Worm (Caenorhabditis elegans) whole organism, L1 larva: Measurements from ENCODE around the gene dhs-9.

ENCODE experiments used
- C04F5.9 ChIP-seq: sonication (generic microtip); optimal IDR thresholded peaks from 2 replicates; lab custom pipeline; 2016; ENCODE audit warnings: missing genetic modification characterization, missing compliant biosample characterization
- F16B12.6 ChIP-seq: fragments of 150-350 bp; optimal IDR thresholded peaks from 2 replicates; lab custom pipeline; 2014; ENCODE audit warnings: missing biosample characterization, missing genetic modification characterization
- alr-1 ChIP-seq: fragments of 200-800 bp; sonication (Bioruptor generic); optimal IDR thresholded peaks from 2 replicates; lab custom pipeline; 2018; ENCODE audit warnings: borderline replicate concordance, mild to moderate bottlenecking, missing genetic modification characterization, missing compliant biosample characterization
- blmp-1 ChIP-seq: fragments of 150-350 bp; optimal IDR thresholded peaks from 2 replicates; lab custom pipeline; 2014; ENCODE audit warnings: missing biosample characterization, missing genetic modification characterization
- ceh-8 ChIP-seq: fragments of 200-800 bp; sonication (Bioruptor generic); optimal IDR thresholded peaks from 2 replicates; lab custom pipeline; 2018; ENCODE audit warnings: mild to moderate bottlenecking, missing genetic modification characterization, moderate library complexity, missing compliant biosample characterization
- ceh-82 ChIP-seq, 3 experiments: fragments of 150-350 bp in 1 of 3; sonication (generic microtip) in 2 of 3; optimal IDR thresholded peaks; 2 replicates each; lab custom pipeline; 2014 to 2017; ENCODE audit warnings: missing biosample characterization in 3 of 3, missing genetic modification characterization in 3 of 3
- ceh-90 ChIP-seq: sonication (generic microtip); optimal IDR thresholded peaks from 2 replicates; lab custom pipeline; 2016; ENCODE audit warnings: missing genetic modification characterization, missing compliant biosample characterization
- ces-1 ChIP-seq: fragments of 150-350 bp; optimal IDR thresholded peaks from 2 replicates; lab custom pipeline; 2014; ENCODE audit warnings: missing biosample characterization, missing genetic modification reagents, missing genetic modification characterization
- dpl-1 ChIP-seq, 3 experiments: fragments of 150-350 bp in 2 of 3; sonication (generic microtip) in 1 of 3; optimal IDR thresholded peaks; 2 replicates each; lab custom pipeline; 2014 to 2017; ENCODE audit warnings: missing biosample characterization in 3 of 3, missing genetic modification characterization in 3 of 3, missing genetic modification reagents in 3 of 3
- dsc-1 ChIP-seq: sonication (generic microtip); optimal IDR thresholded peaks from 2 replicates; lab custom pipeline; 2016; ENCODE audit warnings: mild to moderate bottlenecking, missing genetic modification characterization, missing compliant biosample characterization
- efl-1 ChIP-seq, 4 experiments: fragments of 150-350 bp; optimal IDR thresholded peaks in 3 of 4; peaks in 1 of 4; 1 replicate in 1 of 4; 2 replicates in 3 of 4; lab custom pipeline; 2014; ENCODE audit warnings: missing biosample characterization in 2 of 4, missing genetic modification characterization in 2 of 4, missing genetic modification reagents in 2 of 4
- egl-27 ChIP-seq, 2 experiments: fragments of 150-350 bp in 1 of 2; sonication (generic microtip); optimal IDR thresholded peaks; 3 replicates each; lab custom pipeline; 2017 to 2018; ENCODE audit warnings: missing biosample characterization in 2 of 2, missing genetic modification characterization in 2 of 2, missing genetic modification reagents in 2 of 2
- elt-2 ChIP-seq: sonication (generic microtip); optimal IDR thresholded peaks from 2 replicates; lab custom pipeline; 2016; ENCODE audit warnings: missing genetic modification characterization, mild to moderate bottlenecking, inconsistent platforms, missing compliant biosample characterization, missing genetic modification reagents
- fkh-4 ChIP-seq: sonication (generic microtip); optimal IDR thresholded peaks from 2 replicates; lab custom pipeline; 2016; ENCODE audit warnings: missing compliant biosample characterization, missing genetic modification characterization, borderline replicate concordance
- fos-1 ChIP-seq: fragments of 150-350 bp; optimal IDR thresholded peaks from 2 replicates; lab custom pipeline; 2014; ENCODE audit warnings: missing biosample characterization, missing genetic modification characterization
- grh-1 ChIP-seq: fragments of 200-800 bp; sonication (Bioruptor generic); IDR thresholded peaks from 2 replicates; pipeline ENCODE4 v1.3.6; 2022; ENCODE audit warnings: missing genetic modification reagents, missing genetic modification characterization, missing compliant biosample characterization
- hlh-4 ChIP-seq: sonication (generic microtip); optimal IDR thresholded peaks from 2 replicates; lab custom pipeline; 2016; ENCODE audit warnings: mild to moderate bottlenecking, missing genetic modification characterization, missing compliant biosample characterization
- hpl-2 ChIP-seq: fragments of 150-350 bp; optimal IDR thresholded peaks from 2 replicates; lab custom pipeline; 2014; ENCODE audit warnings: missing biosample characterization, missing genetic modification reagents, missing genetic modification characterization
- irx-1 ChIP-seq: sonication (generic microtip); optimal IDR thresholded peaks from 2 replicates; lab custom pipeline; 2016; ENCODE audit warnings: missing genetic modification characterization, missing compliant biosample characterization
- isw-1 ChIP-seq: fragments of 200-800 bp; sonication (Bioruptor generic); IDR thresholded peaks from 2 replicates; pipeline ENCODE4 v1.3.6; 2022; ENCODE audit warnings: missing genetic modification characterization, missing compliant biosample characterization
- lin-13 ChIP-seq: fragments of 150-350 bp; optimal IDR thresholded peaks from 2 replicates; lab custom pipeline; 2014; ENCODE audit warnings: missing biosample characterization, missing genetic modification reagents, missing genetic modification characterization
- lin-14 ChIP-seq: fragments of 200-800 bp; sonication (Bioruptor generic); optimal IDR thresholded peaks from 2 replicates; lab custom pipeline; 2018; ENCODE audit warnings: mild to moderate bottlenecking, missing genetic modification characterization, moderate library complexity, missing compliant biosample characterization
- lin-39 ChIP-seq: fragments of 150-350 bp; optimal IDR thresholded peaks from 2 replicates; lab custom pipeline; 2014; ENCODE audit warnings: missing biosample characterization, missing genetic modification reagents, missing genetic modification characterization
- lir-3 ChIP-seq: sonication (generic microtip); optimal IDR thresholded peaks from 2 replicates; lab custom pipeline; 2016; ENCODE audit warnings: mild to moderate bottlenecking, missing genetic modification characterization, moderate library complexity, missing compliant biosample characterization; ENCODE audit not compliant: poor library complexity
- lsy-2 ChIP-seq, 2 experiments: fragments of 150-350 bp; optimal IDR thresholded peaks; 2 replicates each; lab custom pipeline; 2014; ENCODE audit warnings: missing biosample characterization in 2 of 2, missing genetic modification characterization in 2 of 2
- mep-1 ChIP-seq: fragments of 150-350 bp; optimal IDR thresholded peaks from 2 replicates; lab custom pipeline; 2014; ENCODE audit warnings: missing biosample characterization, missing genetic modification characterization
- nhr-11 ChIP-seq: fragments of 150-350 bp; optimal IDR thresholded peaks from 2 replicates; lab custom pipeline; 2014; ENCODE audit warnings: missing biosample characterization, missing genetic modification characterization
- nhr-12 ChIP-seq: sonication (generic microtip); optimal IDR thresholded peaks from 2 replicates; lab custom pipeline; 2017; ENCODE audit warnings: missing biosample characterization, missing genetic modification characterization
- nhr-19 ChIP-seq: fragments of 200-800 bp; sonication (Bioruptor generic); conservative IDR thresholded peaks from 2 replicates; pipeline ENCODE4 v1.3.6; 2022; ENCODE audit warnings: missing genetic modification characterization, missing compliant biosample characterization
- nhr-20 ChIP-seq: sonication (generic microtip); optimal IDR thresholded peaks from 2 replicates; lab custom pipeline; 2016; ENCODE audit warnings: mild to moderate bottlenecking, missing genetic modification characterization, missing compliant biosample characterization
- nhr-76 ChIP-seq: sonication (generic microtip); optimal IDR thresholded peaks from 2 replicates; lab custom pipeline; 2017; ENCODE audit warnings: missing biosample characterization, missing genetic modification characterization
- nhr-90 ChIP-seq: sonication (generic microtip); optimal IDR thresholded peaks from 2 replicates; lab custom pipeline; 2016; ENCODE audit warnings: mild to moderate bottlenecking, missing genetic modification characterization, missing compliant biosample characterization; ENCODE audit not compliant: poor library complexity
- pax-3 ChIP-seq: fragments of 200-800 bp; sonication (Bioruptor generic); optimal IDR thresholded peaks from 2 replicates; lab custom pipeline; 2018; ENCODE audit warnings: mild to moderate bottlenecking, missing genetic modification characterization, moderate library complexity, missing compliant biosample characterization
- rnt-1 ChIP-seq: sonication (generic microtip); optimal IDR thresholded peaks from 2 replicates; lab custom pipeline; 2016; ENCODE audit warnings: mild to moderate bottlenecking, missing genetic modification characterization, moderate library complexity, missing compliant biosample characterization
- snu-23 ChIP-seq: sonication (generic microtip); optimal IDR thresholded peaks from 2 replicates; lab custom pipeline; 2016; ENCODE audit warnings: missing genetic modification characterization, missing compliant biosample characterization
- sox-4 ChIP-seq: sonication (generic microtip); optimal IDR thresholded peaks from 2 replicates; lab custom pipeline; 2016; ENCODE audit warnings: missing genetic modification characterization, missing compliant biosample characterization
- sptf-1 ChIP-seq: fragments of 150-350 bp; optimal IDR thresholded peaks from 2 replicates; lab custom pipeline; 2014; ENCODE audit warnings: missing biosample characterization, missing genetic modification characterization
- sup-37 ChIP-seq: fragments of 200-800 bp; sonication (Bioruptor generic); optimal IDR thresholded peaks from 2 replicates; lab custom pipeline; 2018; ENCODE audit warnings: mild to moderate bottlenecking, missing genetic modification characterization, missing compliant biosample characterization
- unc-130 ChIP-seq: fragments of 150-350 bp; optimal IDR thresholded peaks from 2 replicates; lab custom pipeline; 2017; ENCODE audit warnings: missing biosample characterization, missing genetic modification characterization, inconsistent platforms
- unc-30 ChIP-seq: sonication (generic microtip); optimal IDR thresholded peaks from 2 replicates; lab custom pipeline; 2017; ENCODE audit warnings: missing biosample characterization, missing genetic modification characterization
- unc-62 ChIP-seq: fragments of 150-350 bp; optimal IDR thresholded peaks from 2 replicates; lab custom pipeline; 2014; ENCODE audit warnings: missing biosample characterization, missing genetic modification reagents, missing genetic modification characterization
- unc-86 ChIP-seq: sonication (generic microtip); optimal IDR thresholded peaks from 2 replicates; lab custom pipeline; 2016; ENCODE audit warnings: missing genetic modification characterization, missing compliant biosample characterization
- unc-98 ChIP-seq: fragments of 200-800 bp; sonication (Bioruptor generic); IDR thresholded peaks from 2 replicates; pipeline ENCODE4 v1.3.6; 2022; ENCODE audit warnings: missing genetic modification characterization, missing compliant biosample characterization
- vab-15 ChIP-seq: sonication (generic microtip); optimal IDR thresholded peaks from 2 replicates; lab custom pipeline; 2017; ENCODE audit warnings: missing genotype, mild to moderate bottlenecking, missing genetic modification characterization, missing compliant biosample characterization
- xbp-1 ChIP-seq: sonication (generic microtip); optimal IDR thresholded peaks from 2 replicates; lab custom pipeline; 2016; ENCODE audit warnings: missing genetic modification characterization, missing compliant biosample characterization
- zag-1 ChIP-seq: fragments of 150-350 bp; optimal IDR thresholded peaks from 2 replicates; lab custom pipeline; 2014; ENCODE audit warnings: missing biosample characterization, missing genetic modification characterization
- zip-4 ChIP-seq: fragments of 200-800 bp; sonication (Bioruptor generic); optimal IDR thresholded peaks from 2 replicates; lab custom pipeline; 2018; ENCODE audit warnings: mild to moderate bottlenecking, missing genetic modification characterization, moderate library complexity, missing compliant biosample characterization
- ztf-11 ChIP-seq, 2 experiments: sonication (generic microtip); optimal IDR thresholded peaks; 2 replicates each; lab custom pipeline; 2016 to 2017; ENCODE audit warnings: missing genetic modification characterization in 2 of 2, missing biosample characterization in 1 of 2, missing compliant biosample characterization in 1 of 2
- ztf-4 ChIP-seq: fragments of 150-350 bp; optimal IDR thresholded peaks from 2 replicates; lab custom pipeline; 2014; ENCODE audit warnings: missing biosample characterization, missing genetic modification characterization

dhs-9 gene

ce11 chrIII:5361909-5362308, 5.9 kb downstream of the dhs-9 start, which contains the start of gene Y32H12A.1:
TSS of gene Y32H12A.1 (plus strand) at chrIII:5362209.
- TF ChIP-seq sptf-1 (tag; lab: Kevin White, UChicago) (no peak), unc-98 (GFP tag; lab: Robert Waterston, UW) (no peak), xbp-1 (tag; lab: Kevin White, UChicago) (no peak), unc-30 (tag; lab: Kevin White, UChicago) (no peak), zip-4 (GFP tag; lab: Kevin White, UChicago) (no peak)

ce11 chrIII:5349250-5349649, 18.6 kb downstream of the dhs-9 start, which contains the start of gene thoc-5:
TSS of gene thoc-5 (minus strand) at chrIII:5349401.
- no peak for TF ChIP-seq alr-1 (tag; lab: Kevin White, UChicago)
- TF ChIP-seq nhr-11 (tag; lab: Kevin White, UChicago): peak; percentile 49
- TF ChIP-seq ceh-90 (tag; lab: Kevin White, UChicago): peak; percentile 97
- TF ChIP-seq dpl-1 (GFP tag; optimal IDR thresholded peaks at IDR 0.05; lab: Kevin White, UChicago): peak; percentile 95 to 98 (median 98)
- peak; percentile 98 for TF ChIP-seq lir-3
- TF ChIP-seq fos-1 (tag; lab: Kevin White, UChicago): peak; percentile 34
- peak; percentile 61 for TF ChIP-seq lin-39 (tag; lab: Kevin White, UChicago)
- TF ChIP-seq sox-4 (tag; lab: Kevin White, UChicago): peak; percentile 97
- peak; percentile 100 for TF ChIP-seq rnt-1
- peak; percentile 67 for TF ChIP-seq lin-13 (GFP tag; lab: Kevin White, UChicago)
- peak; percentile 85 for TF ChIP-seq isw-1 (GFP tag; lab: Robert Waterston, UW)
- TF ChIP-seq ceh-82 (tag; optimal IDR thresholded peaks at IDR 0.05; lab: Kevin White, UChicago): peak; percentile 85 to 89 (median 85)
- TF ChIP-seq ceh-8: peak; percentile 76
- peak; percentile 95 for TF ChIP-seq pax-3
- peak; percentile 75 for TF ChIP-seq sup-37 (GFP tag; lab: Kevin White, UChicago)
- peak; percentile 86 for TF ChIP-seq unc-86 (tag; lab: Kevin White, UChicago)
- TF ChIP-seq ces-1 (GFP tag; lab: Kevin White, UChicago): no peak
- peak; percentile 96 for TF ChIP-seq nhr-90 (tag; lab: Kevin White, UChicago)
- TF ChIP-seq irx-1 (tag; lab: Kevin White, UChicago): peak; percentile 96
- peak; percentile 69 for TF ChIP-seq blmp-1 (tag; lab: Kevin White, UChicago)
- peak; percentile 86 for TF ChIP-seq grh-1
- TF ChIP-seq zag-1 (tag; lab: Kevin White, UChicago): no peak
- TF ChIP-seq ztf-11 (tag; optimal IDR thresholded peaks at IDR 0.05; lab: Kevin White, UChicago): peak; percentile 16 to 99
- TF ChIP-seq egl-27 (tag; optimal IDR thresholded peaks at IDR 0.05; lab: Kevin White, UChicago): no peak
- peak; percentile 97 for TF ChIP-seq dsc-1
- peak; percentile 84 for TF ChIP-seq lin-14
- peak; percentile 33 for TF ChIP-seq unc-130 (tag; lab: Kevin White, UChicago)
- peak; percentile 91 for TF ChIP-seq nhr-19 (GFP tag; lab: Robert Waterston, UW)
- TF ChIP-seq mep-1: peak; percentile 82
- peak; percentile 71 for TF ChIP-seq zip-4 (GFP tag; lab: Kevin White, UChicago)
- no peak for TF ChIP-seq unc-62 (GFP tag; lab: Kevin White, UChicago)
- no peak for TF ChIP-seq nhr-76
- peak; percentile 80 for TF ChIP-seq hlh-4 (tag; lab: Kevin White, UChicago)
- TF ChIP-seq hpl-2 (GFP tag; lab: Kevin White, UChicago): no peak
- TF ChIP-seq snu-23 (GFP tag; lab: Kevin White, UChicago): peak; percentile 88
- peak; percentile 92 for TF ChIP-seq C04F5.9 (tag; lab: Kevin White, UChicago)
- no peak for TF ChIP-seq nhr-12 (tag; lab: Kevin White, UChicago)
- peak; percentile 87 to 90 for TF ChIP-seq lsy-2 (tag; optimal IDR thresholded peaks at IDR 0.05; lab: Kevin White, UChicago)
- TF ChIP-seq ztf-4 (tag; lab: Kevin White, UChicago): peak; percentile 58
- TF ChIP-seq nhr-20 (tag; lab: Kevin White, UChicago): peak; percentile 89
- TF ChIP-seq xbp-1 (tag; lab: Kevin White, UChicago): peak; percentile 91
- TF ChIP-seq F16B12.6: peak; percentile 58
- TF ChIP-seq efl-1 (optimal IDR thresholded peaks at IDR 0.05; lab: Kevin White, UChicago): peak; percentile 98 to 99
- peak; percentile 97 to 100 for TF ChIP-seq efl-1 (GFP tag; optimal IDR thresholded peaks at IDR 0.05 in 1 of 2; lab: Kevin White, UChicago)
- peak; percentile 86 for TF ChIP-seq elt-2 (tag; lab: Kevin White, UChicago)
- peak; percentile 99 for TF ChIP-seq fkh-4
- peak; percentile 52 for TF ChIP-seq vab-15 (tag; lab: Kevin White, UChicago)
